Worm (Caenorhabditis elegans): ENCODE measurements around the gene mmab-1.

mmab-1 gene

DNA sequence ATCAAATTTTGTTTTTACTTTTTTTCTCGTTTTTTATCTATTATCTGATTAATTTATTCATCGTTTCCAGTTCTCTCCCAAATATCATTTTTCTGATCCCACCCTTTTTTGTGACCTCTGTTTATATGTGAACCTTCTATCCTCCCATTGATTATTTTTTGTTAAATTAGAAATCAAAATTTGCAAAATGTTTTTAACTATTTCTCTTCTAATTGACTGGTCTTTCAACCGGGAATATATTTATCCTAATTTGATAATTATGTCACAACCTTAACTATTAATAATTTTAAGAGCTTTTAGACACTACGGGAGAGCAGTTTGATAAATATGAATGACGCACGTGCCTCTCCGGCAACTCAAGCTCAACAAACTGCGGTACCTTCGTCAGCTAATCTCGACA lies 22.3 kb upstream of the mmab-1 start, which contains the start of gene ntl-9:
Gene ntl-9, plus strand, starts transcription at position 301 of the 400 bp plus-strand sequence.
- TF ChIP-seq hlh-17 (GFP tag; optimal IDR thresholded peaks at IDR 0.05; ENCODE audit: borderline replicate concordance) (no peak), nhr-85 (tag) (no peak)

ce11 chrIII:4939267-4939666 lies 17.4 kb upstream of the mmab-1 start, which contains the start of gene rpb-2:
Gene rpb-2, plus strand, starts transcription at chrIII:4939567.
- TF ChIP-seq efl-1 (optimal IDR thresholded peaks at IDR 0.05) = no peak
- TF ChIP-seq efl-1 (GFP tag; optimal IDR thresholded peaks at IDR 0.05 in 1 of 2) = peak in 1 of 2 experiments; percentile 35
- no peak for TF ChIP-seq mdl-1 (tag; optimal IDR thresholded peaks at IDR 0.05)

- TF ChIP-seq isw-1 (GFP tag; IDR thresholded peaks at IDR 0.05) (no peak), egl-27 (tag; optimal IDR thresholded peaks at IDR 0.05) (no peak), F16B12.6 (tag; optimal IDR thresholded peaks at IDR 0.05) (no peak), nhr-20 (tag; optimal IDR thresholded peaks at IDR 0.05) (no peak), mdl-1 (tag; optimal IDR thresholded peaks at IDR 0.05) (no peak), hlh-17 (GFP tag; optimal IDR thresholded peaks at IDR 0.05; ENCODE audit: borderline replicate concordance) (no peak), alr-1 (tag; optimal IDR thresholded peaks at IDR 0.05; ENCODE audit: borderline replicate concordance) (no peak), skn-1 (tag; optimal IDR thresholded peaks at IDR 0.05) (no peak), nhr-47 (tag; optimal IDR thresholded peaks at IDR 0.05) (no peak), snu-23 (GFP tag; optimal IDR thresholded peaks at IDR 0.05) (no peak), elt-3 (tag; optimal IDR thresholded peaks at IDR 0.05) (no peak), mab-9 (GFP tag; IDR thresholded peaks at IDR 0.05) (no peak), lin-14 (GFP tag; optimal IDR thresholded peaks at IDR 0.05) (no peak)
Measured at ce11 chrIII:4937022-4937421, 15.1 kb upstream of the mmab-1 start, which contains the start of gene fsn-1. Gene fsn-1, plus strand, starts transcription at chrIII:4937322.

DNA sequence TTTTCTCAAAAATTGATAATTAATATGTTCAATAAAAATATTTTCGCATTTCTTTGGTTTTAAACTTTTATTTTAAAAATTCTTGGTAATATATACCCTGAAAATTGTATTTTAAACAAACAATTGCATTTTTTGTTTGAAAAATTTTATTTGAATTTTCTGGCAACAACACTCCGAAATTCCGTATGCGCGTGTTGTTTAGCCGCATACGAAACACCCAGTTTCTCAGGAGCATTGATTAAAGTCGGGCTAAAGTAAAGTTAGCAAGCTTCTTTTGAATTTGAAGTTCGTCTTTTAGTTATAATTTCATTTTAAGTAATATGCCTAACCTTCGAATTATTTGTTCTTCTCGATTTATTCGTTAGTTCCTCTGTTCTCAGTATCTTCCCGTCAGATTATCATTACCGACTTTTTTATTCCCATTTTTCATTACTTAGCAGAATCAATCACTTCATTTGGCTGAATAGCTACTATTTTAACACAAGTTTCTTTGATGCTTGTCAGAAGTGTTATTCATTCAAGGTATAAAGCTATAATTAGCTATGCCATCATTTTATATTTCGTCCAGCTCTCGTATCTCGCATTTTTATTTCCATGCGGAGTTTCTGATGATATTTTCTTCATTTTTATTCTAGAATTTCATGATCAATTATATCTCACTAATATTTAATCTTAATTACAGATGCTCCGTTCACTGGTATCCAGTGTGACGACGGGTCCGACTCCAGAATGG lies 13.1 kb upstream of the mmab-1 start, which contains the start of gene mrps-18C:
Gene mrps-18C, plus strand, starts transcription at position 683 of the 733 bp plus-strand sequence.
- TF ChIP-seq blmp-1 (tag; optimal IDR thresholded peaks at IDR 0.05) (peak; percentile 18), lsy-2 (tag; optimal IDR thresholded peaks at IDR 0.05) (peak; percentile 19 to 60), efl-1 (optimal IDR thresholded peaks at IDR 0.05) (peak; percentile 48 to 66), efl-1 (GFP tag; optimal IDR thresholded peaks at IDR 0.05 in 1 of 2) (peak; percentile 68 to 96), ceh-63 (GFP tag; optimal IDR thresholded peaks at IDR 0.05) (no peak), nhr-47 (tag; optimal IDR thresholded peaks at IDR 0.05) (peak; percentile 49), dpl-1 (GFP tag; optimal IDR thresholded peaks at IDR 0.05) (peak; percentile 42 to 70 (median 59)), lin-15B (tag; optimal IDR thresholded peaks at IDR 0.05) (peak; percentile 34), nhr-71 (tag; optimal IDR thresholded peaks at IDR 0.05) (peak; percentile 45), zag-1 (tag; optimal IDR thresholded peaks at IDR 0.05) (no peak), mep-1 (tag; optimal IDR thresholded peaks at IDR 0.05) (peak; percentile 47), snu-23 (GFP tag; optimal IDR thresholded peaks at IDR 0.05) (peak; percentile 16), ceh-82 (tag; optimal IDR thresholded peaks at IDR 0.05) (peak in 1 of 3 experiments; percentile 11), lin-14 (GFP tag; optimal IDR thresholded peaks at IDR 0.05) (no peak), nhr-85 (tag) (peak; percentile 2), vab-15 (tag; optimal IDR thresholded peaks at IDR 0.05) (no peak), lin-35 (GFP tag; optimal IDR thresholded peaks at IDR 0.05) (peak; percentile 60 to 69), rnt-1 (tag; optimal IDR thresholded peaks at IDR 0.05) (peak; percentile 35)

ce11 chrIII:4932203-4932699 lies 10.3 kb upstream of the mmab-1 start, which contains the start of the genes C26E6.12 and eri-9:
Gene C26E6.12, minus strand, starts transcription at chrIII:4932253.
Gene eri-9, plus strand, starts transcription at chrIII:4932450.
- TF ChIP-seq mdl-1 (tag; optimal IDR thresholded peaks at IDR 0.05) (no peak), dpl-1 (GFP tag; optimal IDR thresholded peaks at IDR 0.05) (peak in 1 of 3 experiments; percentile 26)

All from whole organism, L1 larva.